Fruit fly (Drosophila melanogaster) S2 (cell line): Measurements from ENCODE around the gene CG1428.

ENCODE experiments used
- CG8478 ChIP-seq: fragments of >200 bp; optimal IDR thresholded peaks from 2 replicates; lab custom pipeline; 2018
- CTCF ChIP-seq, 2 experiments: fragments of >200 bp; optimal IDR thresholded peaks; 2 replicates each; lab custom pipeline; 2018

Gene CG1428

dm6 chr2L:21905989-21906388 lies at the start of gene CG1428:
CG1428 (plus strand) TSS chr2L:21906289.
- TF ChIP-seq CG8478 (lab: Kevin White, UChicago), result no peak
- no peak for TF ChIP-seq CTCF (optimal IDR thresholded peaks at IDR 0.05; lab: Kevin White, UChicago)

DNA sequence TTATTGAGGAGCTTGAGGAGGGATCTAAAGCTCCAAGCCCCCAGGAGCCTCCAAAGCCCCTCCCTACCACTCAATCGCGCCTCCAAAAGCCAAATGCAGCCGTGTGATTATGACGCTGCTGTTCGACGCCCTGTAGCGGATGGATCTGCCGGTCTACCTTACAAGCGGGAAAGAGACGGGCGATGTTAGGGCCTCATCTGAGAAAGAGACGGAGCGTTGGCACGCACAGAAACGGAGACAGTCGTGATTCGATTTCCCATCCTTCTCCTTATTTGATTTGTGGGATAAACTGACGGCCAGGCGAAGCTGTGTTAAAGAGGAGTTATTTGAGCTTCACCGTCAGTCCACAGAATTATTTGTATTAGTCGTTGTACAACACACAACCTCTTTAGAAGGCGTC lies 48.3 kb upstream of the CG1428 start:
- TF ChIP-seq CTCF (optimal IDR thresholded peaks at IDR 0.05; lab: Kevin White, UChicago) (no peak), CG8478 (lab: Kevin White, UChicago) (no peak)

DNA sequence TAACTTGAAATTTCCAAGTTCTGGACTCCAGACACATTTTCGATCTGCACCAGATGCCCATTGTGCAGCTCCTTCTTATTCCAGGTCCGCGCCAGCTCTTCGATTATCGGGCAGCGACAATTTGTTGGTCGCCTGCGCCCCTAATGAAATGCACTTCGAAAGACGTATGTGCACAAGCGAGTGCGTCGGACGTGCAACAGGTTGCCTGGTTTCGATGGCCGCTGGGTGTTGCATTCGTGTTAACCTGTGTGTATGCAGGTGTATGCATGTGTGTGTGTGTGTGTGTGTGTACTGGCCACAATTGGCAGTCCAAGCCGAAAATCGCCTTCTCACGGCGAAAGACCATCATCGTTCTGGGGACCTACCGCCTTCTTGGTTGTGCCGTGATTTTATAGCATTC lies 45.5 kb upstream of the CG1428 start:
- TF ChIP-seq CG8478 (lab: Kevin White, UChicago) (no peak), CTCF (optimal IDR thresholded peaks at IDR 0.05; lab: Kevin White, UChicago) (no peak)

DNA sequence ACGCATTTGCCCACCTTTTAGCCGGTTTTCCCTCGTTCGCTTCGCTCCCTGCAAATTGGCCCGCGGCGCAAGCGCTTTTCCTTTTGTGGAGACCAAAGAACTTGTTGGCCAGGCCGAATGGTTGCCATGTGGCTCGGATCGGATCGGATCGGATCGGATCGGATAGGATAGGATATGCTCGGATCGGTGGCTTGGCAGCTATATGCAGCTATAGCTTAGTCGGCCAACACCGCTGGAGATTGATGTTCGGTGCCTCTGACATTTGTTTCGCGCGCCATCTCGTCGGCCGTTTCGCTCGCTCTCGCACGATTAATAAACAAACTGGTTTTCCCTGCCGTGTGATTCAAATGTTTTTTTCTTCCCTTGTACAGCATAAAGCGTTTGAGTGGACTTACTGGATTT lies 42.5 kb upstream of the CG1428 start:
- no peak for TF ChIP-seq CG8478 (lab: Kevin White, UChicago)

- no peak for TF ChIP-seq CG8478 (lab: Kevin White, UChicago)
- no peak for TF ChIP-seq CTCF (optimal IDR thresholded peaks at IDR 0.05; lab: Kevin White, UChicago)
Measured at dm6 chr2L:21866362-21866761, 39.7 kb upstream of the CG1428 start.

DNA sequence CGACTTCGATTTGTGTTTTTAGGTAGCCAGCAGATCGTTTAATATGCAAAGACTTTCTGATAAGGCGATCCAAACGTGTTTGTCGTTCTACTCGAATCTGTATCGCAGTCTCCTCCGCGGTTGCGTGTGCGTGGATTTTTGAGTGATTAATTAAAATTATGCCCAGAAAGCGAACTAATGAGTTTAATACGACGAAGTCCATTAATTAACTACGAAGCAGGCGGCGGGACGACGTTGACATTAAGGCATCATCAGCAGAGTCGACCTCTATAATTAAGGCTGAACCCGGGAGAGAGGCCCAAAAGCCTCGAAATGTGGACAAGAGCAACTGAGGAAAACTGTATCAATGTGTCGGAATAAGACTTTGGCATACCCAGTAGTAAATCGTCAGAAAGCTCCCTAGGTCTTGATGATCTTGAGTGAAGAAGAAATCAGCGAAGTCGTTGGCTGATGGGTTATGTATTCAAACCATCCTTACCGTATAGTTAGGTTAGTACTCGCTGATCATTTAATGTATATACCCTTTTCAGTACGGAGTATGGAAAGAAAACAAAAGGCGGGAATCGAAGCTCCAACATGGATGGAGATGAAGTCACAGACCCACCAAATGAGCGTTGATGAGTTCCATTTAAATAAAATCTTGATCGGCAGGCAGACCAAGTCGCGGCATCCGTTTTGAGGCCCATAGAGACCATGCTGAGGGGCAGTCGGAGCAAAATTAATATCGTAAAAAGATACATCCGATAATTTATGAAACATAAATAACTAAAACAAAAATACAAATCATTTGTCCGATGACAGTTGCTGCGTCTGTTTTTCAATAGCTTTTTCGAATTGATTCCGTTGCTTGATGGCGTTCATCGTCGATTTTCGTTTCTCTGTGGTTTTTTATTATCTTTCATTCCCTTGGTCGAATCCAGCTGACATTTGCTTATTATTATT lies 38.8 kb upstream of the CG1428 start:
- no peak for TF ChIP-seq CG8478 (lab: Kevin White, UChicago)
- no peak for TF ChIP-seq CTCF (optimal IDR thresholded peaks at IDR 0.05; lab: Kevin White, UChicago)

dm6 chr2L:21868712-21869280 lies 37.3 kb upstream of the CG1428 start:
- no peak for TF ChIP-seq CG8478 (lab: Kevin White, UChicago)

DNA sequence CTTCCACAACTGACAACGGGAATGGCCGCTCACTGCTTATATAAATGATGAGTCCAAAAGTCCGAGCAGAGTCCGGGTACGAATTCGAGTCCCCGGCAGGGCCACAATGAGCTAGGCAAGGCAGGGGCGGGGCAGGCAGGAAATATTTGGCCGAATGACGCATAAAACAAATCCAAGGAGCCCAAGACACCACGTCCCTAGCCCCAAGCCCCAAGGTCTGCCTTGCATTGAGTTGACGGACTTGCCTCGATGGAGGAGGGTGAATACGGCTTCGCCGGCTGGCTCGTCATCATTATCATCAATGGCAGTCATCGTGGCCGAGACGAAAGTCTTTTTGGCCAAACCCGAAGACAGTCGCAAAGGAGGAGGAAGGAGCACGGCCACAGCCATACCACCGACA lies 34.4 kb upstream of the CG1428 start:
- TF ChIP-seq CG8478 (lab: Kevin White, UChicago), result no peak
- TF ChIP-seq CTCF (optimal IDR thresholded peaks at IDR 0.05; lab: Kevin White, UChicago), result no peak

DNA sequence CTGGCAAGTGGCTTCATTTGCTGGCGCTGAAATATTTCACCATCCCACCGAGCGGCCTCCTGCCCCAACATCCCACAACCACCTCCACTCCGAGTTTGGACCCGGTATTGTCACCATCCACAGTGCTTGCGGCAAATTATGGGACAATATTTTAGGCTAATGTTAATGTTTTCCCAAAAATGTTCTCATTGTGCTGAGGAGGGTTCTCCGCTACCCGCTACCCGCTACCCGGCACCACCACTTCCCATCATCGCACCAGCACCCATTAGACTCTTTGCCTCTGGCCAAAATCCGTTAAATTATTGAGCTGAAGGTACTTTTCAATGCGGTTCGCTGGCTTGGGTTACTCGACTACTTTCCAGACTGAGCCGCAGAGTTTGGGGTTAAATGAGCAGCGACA lies 32.4 kb upstream of the CG1428 start:
- TF ChIP-seq CTCF (optimal IDR thresholded peaks at IDR 0.05; lab: Kevin White, UChicago) (no peak), CG8478 (lab: Kevin White, UChicago) (no peak)

- no peak for TF ChIP-seq CG8478 (lab: Kevin White, UChicago)
- TF ChIP-seq CTCF (optimal IDR thresholded peaks at IDR 0.05; lab: Kevin White, UChicago), result no peak
Measured at dm6 chr2L:21877006-21877405, 29.1 kb upstream of the CG1428 start.

DNA sequence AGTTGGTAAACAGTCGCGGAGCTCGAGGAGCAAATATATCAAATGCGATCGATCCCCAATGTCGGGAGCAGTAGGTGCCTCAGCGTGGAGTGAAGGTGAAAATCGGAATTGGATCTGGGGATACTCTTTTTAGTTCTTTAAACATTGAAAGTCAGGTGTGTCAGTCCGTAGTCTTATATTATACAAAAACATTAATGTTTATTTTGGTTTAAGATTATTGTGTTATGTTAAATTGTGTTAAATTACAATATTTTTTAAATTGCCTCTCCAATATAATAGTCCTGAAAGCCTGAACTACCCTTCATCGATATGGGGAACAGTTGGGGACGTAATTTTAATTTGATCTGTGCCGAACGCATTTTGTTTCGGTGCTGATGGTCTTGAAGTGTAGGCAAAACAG lies 26.7 kb upstream of the CG1428 start:
- TF ChIP-seq CG8478 (lab: Kevin White, UChicago) (no peak), CTCF (optimal IDR thresholded peaks at IDR 0.05; lab: Kevin White, UChicago) (no peak)

DNA sequence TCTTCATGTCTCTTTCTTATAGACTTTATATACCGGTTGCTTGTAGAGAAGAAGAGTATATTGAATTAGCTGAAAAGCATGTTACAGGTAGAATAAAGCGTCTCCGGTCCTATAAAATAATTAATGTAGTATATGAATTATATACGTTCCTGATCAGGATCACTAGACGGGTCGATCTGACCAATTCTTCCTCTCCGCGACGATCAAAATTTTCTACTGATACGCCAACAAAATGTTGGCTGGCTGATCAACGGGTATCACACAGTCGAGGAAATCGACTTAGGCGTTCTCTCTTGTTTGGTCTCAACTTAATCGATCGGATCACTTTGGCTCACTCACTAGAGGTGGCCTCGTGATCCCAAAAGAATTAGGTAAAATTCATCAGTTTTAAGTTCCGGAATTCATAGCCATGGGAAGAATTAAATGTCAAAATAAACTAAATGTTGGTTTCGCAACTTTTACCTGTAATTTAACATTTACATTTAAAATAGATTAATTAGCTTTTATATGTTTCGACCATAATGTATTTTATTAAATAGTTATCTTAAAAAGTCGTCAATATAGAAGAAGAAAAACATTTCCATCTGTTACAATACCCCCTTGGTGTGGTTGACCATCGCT lies 24.5 kb upstream of the CG1428 start:
- TF ChIP-seq CG8478 (lab: Kevin White, UChicago) (no peak), CTCF (optimal IDR thresholded peaks at IDR 0.05; lab: Kevin White, UChicago) (no peak)

- TF ChIP-seq CTCF (optimal IDR thresholded peaks at IDR 0.05; lab: Kevin White, UChicago) (no peak), CG8478 (lab: Kevin White, UChicago) (no peak)
Measured at dm6 chr2L:21885502-21885901, 20.6 kb upstream of the CG1428 start.

- TF ChIP-seq CTCF (optimal IDR thresholded peaks at IDR 0.05; lab: Kevin White, UChicago) (no peak), CG8478 (lab: Kevin White, UChicago) (no peak)
Measured at dm6 chr2L:21886260-21886659, 19.8 kb upstream of the CG1428 start.

DNA sequence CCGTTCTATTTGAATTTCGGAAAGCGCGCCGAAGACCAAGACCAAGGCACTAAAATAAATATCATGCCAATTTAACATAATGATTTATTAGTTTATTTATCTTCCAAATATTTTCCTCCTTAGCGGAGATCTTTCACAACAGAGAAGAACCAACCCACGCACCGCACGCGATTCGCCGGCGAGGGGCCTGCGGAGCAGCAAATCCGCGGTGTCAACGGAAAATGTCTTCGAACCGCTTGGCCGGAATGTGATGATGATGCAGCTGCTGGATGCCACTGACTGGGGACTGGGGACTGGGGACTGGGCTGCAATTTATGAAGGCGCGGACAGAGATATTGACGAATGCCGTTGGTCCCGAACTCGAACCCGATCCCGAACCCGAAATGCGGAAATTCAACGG lies 18.5 kb upstream of the CG1428 start:
- TF ChIP-seq CTCF (optimal IDR thresholded peaks at IDR 0.05; lab: Kevin White, UChicago) (no peak), CG8478 (lab: Kevin White, UChicago) (no peak)
